Fruit fly (Drosophila melanogaster) whole organism, embryonic: ENCODE data around the gene Trl.

Experiments used
- Antp ChIP-seq: fragments of 200-800 bp; sonication (Bioruptor generic); optimal IDR thresholded peaks from 3 replicates; lab custom pipeline; 2016; ENCODE audit warnings: missing biosample characterization, missing genetic modification characterization
- Awh ChIP-seq: fragments of 200-800 bp; sonication (Bioruptor generic); IDR thresholded peaks from 2 replicates; pipeline ENCODE4, ENCODE4 v1.3.6; 2022; ENCODE audit warnings: missing biosample characterization, missing genetic modification characterization
- CG10959 ChIP-seq: fragments of 200-800 bp; sonication (Bioruptor generic); IDR thresholded peaks from 2 replicates; pipeline ENCODE4 v1.3.6; 2022; ENCODE audit warnings: missing biosample characterization, missing genetic modification characterization
- CG11504 ChIP-seq: fragments of 200-800 bp; sonication (Bioruptor generic); optimal IDR thresholded peaks from 3 replicates; lab custom pipeline; 2019; ENCODE audit warnings: missing biosample characterization, mild to moderate bottlenecking, missing genetic modification characterization, moderate library complexity
- CG11695 ChIP-seq: fragments of 200-800 bp; sonication (Bioruptor generic); IDR thresholded peaks from 3 replicates; pipeline ENCODE4 v1.3.6; 2022; ENCODE audit warnings: missing biosample characterization, missing genetic modification characterization
- CG15601 ChIP-seq: fragments of 200-800 bp; sonication (Bioruptor generic); optimal IDR thresholded peaks from 3 replicates; lab custom pipeline; 2019; ENCODE audit warnings: missing biosample characterization, mild to moderate bottlenecking, missing genetic modification characterization, moderate library complexity
- CG1603 ChIP-seq: fragments of 200-800 bp; sonication (Bioruptor generic); optimal IDR thresholded peaks from 2 replicates; lab custom pipeline; 2019; ENCODE audit warnings: missing biosample characterization, mild to moderate bottlenecking, missing genetic modification characterization, moderate library complexity
- CG17359 ChIP-seq: fragments of 200-800 bp; sonication (Bioruptor generic); optimal IDR thresholded peaks from 3 replicates; lab custom pipeline; 2018; ENCODE audit warnings: missing biosample characterization, mild to moderate bottlenecking, missing genetic modification characterization, moderate library complexity
- CG17612 ChIP-seq: fragments of 200-800 bp; sonication (Bioruptor generic); IDR thresholded peaks from 2 replicates; pipeline ENCODE4 v1.3.6; 2022; ENCODE audit warnings: missing biosample characterization, missing genetic modification characterization
- CG1832 ChIP-seq: fragments of 200-800 bp; sonication (Bioruptor generic); optimal IDR thresholded peaks from 2 replicates; lab custom pipeline; 2017; ENCODE audit warnings: missing biosample characterization, mild to moderate bottlenecking, missing genetic modification characterization, inconsistent platforms
- CG32767 ChIP-seq: fragments of 200-800 bp; sonication (Bioruptor generic); IDR thresholded peaks from 2 replicates; pipeline ENCODE4 v1.3.6; 2022; ENCODE audit warnings: missing biosample characterization, missing genetic modification characterization
- CG32772 ChIP-seq: fragments of 200-800 bp; sonication (Bioruptor generic); IDR thresholded peaks from 2 replicates; pipeline ENCODE4 v1.3.6; 2022; ENCODE audit warnings: missing biosample characterization, missing genetic modification characterization
- CG4617 ChIP-seq: fragments of 200-800 bp; sonication (Bioruptor generic); optimal IDR thresholded peaks from 3 replicates; lab custom pipeline; 2016; ENCODE audit warnings: missing biosample characterization, missing genetic modification characterization, borderline replicate concordance
- CG7372 ChIP-seq: fragments of 200-800 bp; sonication (Bioruptor generic); IDR thresholded peaks from 2 replicates; pipeline ENCODE4 v1.3.6; 2022; ENCODE audit warnings: missing biosample characterization, missing genetic modification characterization
- CG8281 ChIP-seq: fragments of 200-800 bp; sonication (Bioruptor generic); optimal IDR thresholded peaks from 2 replicates; lab custom pipeline; 2018; ENCODE audit warnings: missing biosample characterization, mild to moderate bottlenecking, missing genetic modification characterization, moderate library complexity
- CG9797 ChIP-seq: fragments of 200-800 bp; sonication (Bioruptor generic); optimal IDR thresholded peaks from 3 replicates; lab custom pipeline; 2018; ENCODE audit warnings: missing biosample characterization, mild to moderate bottlenecking, missing genetic modification characterization
- CG9876 ChIP-seq: fragments of 200-800 bp; sonication (Bioruptor generic); optimal IDR thresholded peaks from 2 replicates; lab custom pipeline; 2016; ENCODE audit warnings: missing biosample characterization, missing genetic modification characterization
- D ChIP-seq, 2 experiments: fragments of 200-800 bp in 1 of 2; fragments of >200 bp in 1 of 2; sonication (Bioruptor generic) in 1 of 2; optimal IDR thresholded peaks; 2 replicates in 1 of 2; 3 replicates in 1 of 2; lab custom pipeline; 2017; ENCODE audit warnings: mild to moderate bottlenecking in 1 of 2, missing biosample characterization in 1 of 2, missing genetic modification characterization in 1 of 2, missing genetic modification reagents in 1 of 2
- E2f1 ChIP-seq: fragments of 200-800 bp; sonication (Bioruptor generic); IDR thresholded peaks from 2 replicates; pipeline ENCODE4 v1.3.6; 2022; ENCODE audit warnings: missing biosample characterization, missing genetic modification characterization
- GATAe ChIP-seq: fragments of 200-800 bp; sonication (Bioruptor generic); conservative IDR thresholded peaks from 2 replicates; pipeline ENCODE4 v1.3.6; 2022; ENCODE audit warnings: missing biosample characterization, missing genetic modification characterization
- Gug ChIP-seq: fragments of 200-800 bp; sonication (Bioruptor generic); IDR thresholded peaks from 4 replicates; pipeline ENCODE4 v1.3.6; 2022; ENCODE audit warnings: missing biosample characterization, missing genetic modification characterization
- H2.0 ChIP-seq: fragments of 200-800 bp; sonication (Bioruptor generic); IDR thresholded peaks from 2 replicates; pipeline ENCODE4 v1.3.6; 2022; ENCODE audit warnings: missing biosample characterization, missing genetic modification characterization
- HmgZ ChIP-seq: fragments of 200-800 bp; sonication (Bioruptor generic); optimal IDR thresholded peaks from 2 replicates; lab custom pipeline; 2018; ENCODE audit warnings: missing biosample characterization, mild to moderate bottlenecking, missing genetic modification characterization
- Hsf ChIP-seq: fragments of 200-800 bp; sonication (Bioruptor generic); optimal IDR thresholded peaks from 3 replicates; lab custom pipeline; 2016; ENCODE audit warnings: missing biosample characterization, missing genetic modification characterization
- Scr ChIP-seq: fragments of 200-800 bp; sonication (Bioruptor generic); IDR thresholded peaks from 2 replicates; pipeline ENCODE4 v1.3.6; 2022; ENCODE audit warnings: missing biosample characterization, missing genetic modification characterization; ENCODE audit not compliant: partially characterized antibody
- Sry-δ ChIP-seq: fragments of 200-800 bp; sonication (Bioruptor generic); optimal IDR thresholded peaks from 2 replicates; lab custom pipeline; 2016; ENCODE audit warnings: missing biosample characterization, missing genetic modification characterization
- chif ChIP-seq, 2 experiments: fragments of 200-800 bp; sonication (Bioruptor generic); optimal IDR thresholded peaks; 3 replicates each; lab custom pipeline; 2016; ENCODE audit warnings: missing biosample characterization in 2 of 2, missing genetic modification characterization in 2 of 2
- crol ChIP-seq: fragments of 200-800 bp; sonication (Bioruptor generic); IDR thresholded peaks from 2 replicates; pipeline ENCODE4 v1.3.6; 2022; ENCODE audit warnings: missing biosample characterization, missing genetic modification characterization
- da ChIP-seq: fragments of 200-800 bp; sonication (Bioruptor generic); optimal IDR thresholded peaks from 2 replicates; lab custom pipeline; 2016; ENCODE audit warnings: missing biosample characterization, missing genetic modification characterization
- dan ChIP-seq: fragments of 200-800 bp; sonication (Bioruptor generic); IDR thresholded peaks from 2 replicates; pipeline ENCODE4 v1.3.6; 2022; ENCODE audit warnings: missing biosample characterization, missing genetic modification characterization
- dmrt99B ChIP-seq: fragments of 200-800 bp; sonication (Bioruptor generic); optimal IDR thresholded peaks from 2 replicates; lab custom pipeline; 2018; ENCODE audit warnings: missing biosample characterization, mild to moderate bottlenecking, missing genetic modification characterization, moderate library complexity
- ems ChIP-seq: fragments of 200-800 bp; sonication (Bioruptor generic); optimal IDR thresholded peaks from 3 replicates; lab custom pipeline; 2016; ENCODE audit warnings: missing biosample characterization, missing genetic modification characterization
- esg ChIP-seq: fragments of 200-800 bp; sonication (Bioruptor generic); conservative IDR thresholded peaks from 2 replicates; pipeline ENCODE4 v1.3.6; 2022; ENCODE audit warnings: missing biosample characterization, missing genetic modification characterization
- fd64A ChIP-seq: fragments of 200-800 bp; sonication (Bioruptor generic); optimal IDR thresholded peaks from 3 replicates; lab custom pipeline; 2018; ENCODE audit warnings: missing biosample characterization, mild to moderate bottlenecking, missing genetic modification characterization
- gcm2 ChIP-seq: fragments of 200-800 bp; sonication (Bioruptor generic); optimal IDR thresholded peaks from 2 replicates; lab custom pipeline; 2016; ENCODE audit warnings: missing biosample characterization, missing genetic modification characterization
- kah ChIP-seq: fragments of 200-800 bp; sonication (Bioruptor generic); optimal IDR thresholded peaks from 2 replicates; lab custom pipeline; 2018; ENCODE audit warnings: missing biosample characterization, mild to moderate bottlenecking, missing genetic modification characterization
- org-1 ChIP-seq: fragments of 200-800 bp; sonication (Bioruptor generic); optimal IDR thresholded peaks from 2 replicates; lab custom pipeline; 2017; ENCODE audit warnings: missing biosample characterization, missing genetic modification characterization
- prd ChIP-seq, 3 experiments: fragments of >200 bp in 2 of 3; fragments of 200-800 bp in 1 of 3; sonication (Bioruptor generic) in 1 of 3; optimal IDR thresholded peaks in 2 of 3; IDR thresholded peaks in 1 of 3; 2 replicates in 2 of 3; 3 replicates in 1 of 3; pipeline versions ENCODE4 v1.3.6 to Lab custom; 2017 to 2022; ENCODE audit warnings: missing biosample characterization in 1 of 3, missing genetic modification characterization in 1 of 3
- psq ChIP-seq: fragments of 200-800 bp; sonication (Bioruptor generic); optimal IDR thresholded peaks from 2 replicates; lab custom pipeline; 2017; ENCODE audit warnings: missing biosample characterization, missing genetic modification characterization
- sens-2 ChIP-seq: fragments of 200-800 bp; sonication (Bioruptor generic); IDR thresholded peaks from 2 replicates; pipeline ENCODE4 v1.3.6; 2022; ENCODE audit warnings: missing biosample characterization, missing genetic modification characterization
- seq ChIP-seq: fragments of 200-800 bp; sonication (Bioruptor generic); IDR thresholded peaks from 2 replicates; pipeline ENCODE4 v1.3.6; 2022; ENCODE audit warnings: missing biosample characterization, missing genetic modification characterization
- shn ChIP-seq: fragments of 200-800 bp; sonication (Bioruptor generic); optimal IDR thresholded peaks from 3 replicates; lab custom pipeline; 2016; ENCODE audit warnings: missing biosample characterization, missing genetic modification characterization
- sisA ChIP-seq: fragments of 200-800 bp; sonication (Bioruptor generic); IDR thresholded peaks from 2 replicates; pipeline ENCODE4 v1.3.6; 2022; ENCODE audit warnings: missing biosample characterization, missing genetic modification characterization
- tna ChIP-seq: fragments of 200-800 bp; sonication (Bioruptor generic); IDR thresholded peaks from 2 replicates; pipeline ENCODE4 v1.3.6; 2022; ENCODE audit warnings: missing biosample characterization, missing genetic modification characterization; ENCODE audit not compliant: partially characterized antibody
- trh ChIP-seq: fragments of 200-800 bp; sonication (Bioruptor generic); optimal IDR thresholded peaks from 2 replicates; lab custom pipeline; 2016; ENCODE audit warnings: missing biosample characterization, missing genetic modification characterization
- twi ChIP-seq: fragments of 200-800 bp; optimal IDR thresholded peaks from 2 replicates; lab custom pipeline; 2019; ENCODE audit warnings: missing biosample characterization, mild to moderate bottlenecking, missing genetic modification characterization, moderate library complexity
- usp ChIP-seq: fragments of >200 bp; optimal IDR thresholded peaks from 2 replicates; lab custom pipeline; 2017; ENCODE audit warnings: missing biosample characterization, missing genetic modification characterization
- vnd ChIP-seq: fragments of 200-800 bp; sonication (Bioruptor generic); IDR thresholded peaks from 3 replicates; pipeline ENCODE4 v1.3.6; 2022; ENCODE audit warnings: missing biosample characterization, missing genetic modification characterization; ENCODE audit not compliant: partially characterized antibody

The Trl gene

dm6 chr3L:14781082-14781862, 20.4 kb upstream of the Trl start (continued):
- TF ChIP-seq CG1832 (GFP tag; lab: Kevin White, UChicago): no peak
- TF ChIP-seq CG10959 (GFP tag; lab: Robert Waterston, UW): peak; percentile 49; the same call in 1 of the 2 replicates
- peak; percentile 39 for TF ChIP-seq org-1
- TF ChIP-seq prd (optimal IDR thresholded peaks at IDR 0.05; lab: Kevin White, UChicago): no peak
- TF ChIP-seq prd (GFP tag; IDR thresholded peaks at IDR 0.05; lab: Robert Waterston, UW): peak; percentile 51; the same call in 1 of the 3 replicates
- no peak for TF ChIP-seq vnd (GFP tag; lab: Robert Waterston, UW)
- TF ChIP-seq sens-2 (GFP tag; lab: Robert Waterston, UW): no peak
- peak; percentile 61 for TF ChIP-seq kah (GFP tag; lab: Kevin White, UChicago)
- TF ChIP-seq CG32772 (GFP tag; lab: Robert Waterston, UW): no peak
- TF ChIP-seq usp (GFP tag; lab: Kevin White, UChicago): no peak
- TF ChIP-seq seq: peak; percentile 80; the same call in 1 of the 2 replicates
- TF ChIP-seq trh (GFP tag; lab: Kevin White, UChicago): peak; percentile 45
- TF ChIP-seq GATAe (GFP tag; lab: Robert Waterston, UW): no peak
- TF ChIP-seq Hsf (GFP tag; lab: Kevin White, UChicago): peak; percentile 58
- TF ChIP-seq dmrt99B (tag; lab: Kevin White, UChicago): peak; percentile 79
- peak; percentile 80 for TF ChIP-seq CG9876 (GFP tag; lab: Kevin White, UChicago)
- peak; percentile 24 for TF ChIP-seq shn (GFP tag; lab: Kevin White, UChicago)
- TF ChIP-seq CG15601: peak; percentile 58
- no peak for TF ChIP-seq psq (GFP tag; lab: Kevin White, UChicago)
- peak; percentile 30 for TF ChIP-seq Antp (GFP tag; lab: Kevin White, UChicago)
- peak; percentile 85 for TF ChIP-seq CG11504 (tag; lab: Kevin White, UChicago)
- peak; percentile 69 for TF ChIP-seq CG17359 (tag; lab: Kevin White, UChicago)
- TF ChIP-seq sisA (GFP tag; lab: Robert Waterston, UW): peak; percentile 56
- TF ChIP-seq H2.0 (GFP tag; lab: Robert Waterston, UW): 0 out of 2 replicates have a peak, but pooled peaks have one; percentile 2
- TF ChIP-seq twi: peak; percentile 69
- TF ChIP-seq crol (GFP tag; lab: Robert Waterston, UW): peak; percentile 99
- no peak for TF ChIP-seq dan (GFP tag; lab: Robert Waterston, UW)
- TF ChIP-seq fd64A (GFP tag; lab: Kevin White, UChicago): peak; percentile 74
- peak; percentile 2 for TF ChIP-seq CG4617
- 0 out of 3 replicates have a peak, but pooled peaks have one; percentile 39 for TF ChIP-seq CG11695 (GFP tag; lab: Robert Waterston, UW)
- TF ChIP-seq HmgZ (tag; lab: Kevin White, UChicago): peak; percentile 50
- TF ChIP-seq esg (GFP tag; lab: Robert Waterston, UW): no peak; the same call in 1 of the 2 replicates
- no peak for TF ChIP-seq CG17612 (GFP tag; lab: Robert Waterston, UW)
- TF ChIP-seq ems (GFP tag; lab: Kevin White, UChicago): no peak
- peak; percentile 76 for TF ChIP-seq CG32767
- no peak for TF ChIP-seq D (optimal IDR thresholded peaks at IDR 0.05; lab: Kevin White, UChicago)
- peak; percentile 71 for TF ChIP-seq D (GFP tag; optimal IDR thresholded peaks at IDR 0.05; lab: Kevin White, UChicago)
- 0 out of 2 replicates have a peak, but pooled peaks have one; percentile 23 for TF ChIP-seq CG7372 (GFP tag; lab: Robert Waterston, UW)
- peak; percentile 13; the same call in 1 of the 2 replicates for TF ChIP-seq Awh (GFP tag; lab: Robert Waterston, UW)
- no peak for TF ChIP-seq tna (GFP tag; lab: Robert Waterston, UW)
- peak; percentile 39 for TF ChIP-seq da
- no peak for TF ChIP-seq Gug (GFP tag; lab: Robert Waterston, UW)
- TF ChIP-seq CG9797: no peak
- TF ChIP-seq E2f1: peak; percentile 38; the same call in 1 of the 2 replicates
- TF ChIP-seq CG1603 (tag; lab: Kevin White, UChicago): peak; percentile 63
- peak; percentile 12 for TF ChIP-seq Sry-δ (GFP tag; lab: Kevin White, UChicago)
- no peak for TF ChIP-seq gcm2 (GFP tag; lab: Kevin White, UChicago)
- TF ChIP-seq Scr: peak; percentile 14; the same call in 1 of the 2 replicates
- TF ChIP-seq chif (GFP tag; optimal IDR thresholded peaks at IDR 0.05; lab: Kevin White, UChicago): peak; percentile 26 to 63
- TF ChIP-seq CG8281 (tag; lab: Kevin White, UChicago): peak; percentile 42
